Fruit fly (Drosophila melanogaster): ENCODE measurements around the gene CG33947.

The CG33947 gene

dm6 chr3L:11136349-11136748, 40.1 kb downstream of the CG33947 start:
- no peak for TF ChIP-seq EcR (GFP tag; optimal IDR thresholded peaks at IDR 0.05)
- no peak for TF ChIP-seq psq (optimal IDR thresholded peaks at IDR 0.05)
- TF ChIP-seq CG8478 (optimal IDR thresholded peaks at IDR 0.05): no peak
- no peak for TF ChIP-seq pan (optimal IDR thresholded peaks at IDR 0.05)
- no peak for TF ChIP-seq Dll (optimal IDR thresholded peaks at IDR 0.05)
- no peak for TF ChIP-seq usp (GFP tag; optimal IDR thresholded peaks at IDR 0.05)

- TF ChIP-seq psq (optimal IDR thresholded peaks at IDR 0.05) (no peak), Dll (optimal IDR thresholded peaks at IDR 0.05) (no peak)
Measured at dm6 chr3L:11138862-11139261, 42.6 kb downstream of the CG33947 start.

dm6 chr3L:11145065-11145464, 48.8 kb downstream of the CG33947 start:
- no peak for TF ChIP-seq EcR (GFP tag; optimal IDR thresholded peaks at IDR 0.05)
- TF ChIP-seq pan (optimal IDR thresholded peaks at IDR 0.05): no peak
- no peak for TF ChIP-seq usp (GFP tag; optimal IDR thresholded peaks at IDR 0.05)
- no peak for TF ChIP-seq CG8478 (optimal IDR thresholded peaks at IDR 0.05)
- TF ChIP-seq psq (optimal IDR thresholded peaks at IDR 0.05): no peak
- TF ChIP-seq Dll (optimal IDR thresholded peaks at IDR 0.05): no peak

dm6 chr3L:11147675-11148074, 51.4 kb downstream of the CG33947 start:
- no peak for TF ChIP-seq Dll (optimal IDR thresholded peaks at IDR 0.05)
- no peak for TF ChIP-seq CG8478 (optimal IDR thresholded peaks at IDR 0.05)
- TF ChIP-seq EcR (GFP tag; optimal IDR thresholded peaks at IDR 0.05): no peak
- TF ChIP-seq psq (optimal IDR thresholded peaks at IDR 0.05): no peak
- TF ChIP-seq pan (optimal IDR thresholded peaks at IDR 0.05): no peak
- no peak for TF ChIP-seq usp (GFP tag; optimal IDR thresholded peaks at IDR 0.05)
